Worm (Caenorhabditis elegans): Measurements from ENCODE around the gene F38G1.3.

Gene F38G1.3

ce11 chrX:489635-490105 lies 13.3 kb downstream of the F38G1.3 start, which contains the start of gene egl-17 (continued):
- TF ChIP-seq sox-4 (tag; optimal IDR thresholded peaks at IDR 0.05): peak; percentile 93
- peak; percentile 92 for TF ChIP-seq pat-9 (tag; optimal IDR thresholded peaks at IDR 0.05)
- peak; percentile 78 for TF ChIP-seq ceh-48 (tag; optimal IDR thresholded peaks at IDR 0.05)
- peak; percentile 92 for TF ChIP-seq fkh-6 (tag; optimal IDR thresholded peaks at IDR 0.05)
- TF ChIP-seq ceh-14 (tag; optimal IDR thresholded peaks at IDR 0.05): peak; percentile 93
- peak; percentile 96 for TF ChIP-seq rnt-1 (tag; optimal IDR thresholded peaks at IDR 0.05)
- no peak for TF ChIP-seq ama-1 (optimal IDR thresholded peaks at IDR 0.05)
- TF ChIP-seq elt-2 (tag; optimal IDR thresholded peaks at IDR 0.05): peak; percentile 94
- peak; percentile 87 for TF ChIP-seq ahr-1 (tag; optimal IDR thresholded peaks at IDR 0.05)
- peak; percentile 77 for TF ChIP-seq hlh-13 (GFP tag; optimal IDR thresholded peaks at IDR 0.05)
- TF ChIP-seq pag-3 (tag; optimal IDR thresholded peaks at IDR 0.05; ENCODE audit: borderline replicate concordance): peak; percentile 75
- peak; percentile 73 for TF ChIP-seq odd-2 (tag; optimal IDR thresholded peaks at IDR 0.05)
- TF ChIP-seq ceh-18 (tag; optimal IDR thresholded peaks at IDR 0.05): peak; percentile 87
- TF ChIP-seq C38D4.7 (GFP tag; optimal IDR thresholded peaks at IDR 0.05): peak; percentile 92
- TF ChIP-seq syd-9 (tag; optimal IDR thresholded peaks at IDR 0.05): peak; percentile 91
- TF ChIP-seq ceh-45 (GFP tag; IDR thresholded peaks at IDR 0.05): peak; percentile 89
- peak; percentile 92 for TF ChIP-seq K02D7.2 (tag; optimal IDR thresholded peaks at IDR 0.05)
- TF ChIP-seq ets-4 (tag; optimal IDR thresholded peaks at IDR 0.05): peak; percentile 76
- peak; percentile 96 for TF ChIP-seq dmd-4 (tag; optimal IDR thresholded peaks at IDR 0.05; ENCODE audit: borderline replicate concordance)
- TF ChIP-seq ceh-6 (GFP tag; optimal IDR thresholded peaks at IDR 0.05): peak; percentile 94
- peak; percentile 94 for TF ChIP-seq ref-2 (tag; optimal IDR thresholded peaks at IDR 0.05)
- peak; percentile 95 for TF ChIP-seq sdc-2 (tag; optimal IDR thresholded peaks at IDR 0.05)
- peak; percentile 83 for TF ChIP-seq ceh-31 (tag; optimal IDR thresholded peaks at IDR 0.05)
- peak; percentile 90 for TF ChIP-seq eyg-1 (tag; optimal IDR thresholded peaks at IDR 0.05)
- peak; percentile 89 for TF ChIP-seq lim-6 (tag; optimal IDR thresholded peaks at IDR 0.05)
- peak; percentile 88 for TF ChIP-seq tbx-2 (tag; optimal IDR thresholded peaks at IDR 0.05)
- TF ChIP-seq che-1 (tag; optimal IDR thresholded peaks at IDR 0.05): peak; percentile 94
- peak; percentile 48 for TF ChIP-seq ceh-9 (tag; optimal IDR thresholded peaks at IDR 0.05)
- peak; percentile 81 for TF ChIP-seq K09A11.1 (tag; optimal IDR thresholded peaks at IDR 0.05; ENCODE audit: insufficient read depth)
- no peak for TF ChIP-seq pros-1 (tag; optimal IDR thresholded peaks at IDR 0.05)
- TF ChIP-seq gmeb-2 (tag; optimal IDR thresholded peaks at IDR 0.05): peak; percentile 91
- TF ChIP-seq hlh-6 (tag; optimal IDR thresholded peaks at IDR 0.05): peak; percentile 92
- TF ChIP-seq unc-3 (GFP tag; conservative IDR thresholded peaks at IDR 0.05): peak; percentile 92
- peak; percentile 90 for TF ChIP-seq unc-3 (tag; optimal IDR thresholded peaks at IDR 0.05)
- peak; percentile 90 for TF ChIP-seq pha-2 (tag; optimal IDR thresholded peaks at IDR 0.05)
- peak; percentile 89 for TF ChIP-seq mec-3 (tag; optimal IDR thresholded peaks at IDR 0.05; ENCODE audit: borderline replicate concordance)
- TF ChIP-seq dve-1 (tag; optimal IDR thresholded peaks at IDR 0.05): peak; percentile 84
- TF ChIP-seq unc-42 (tag; optimal IDR thresholded peaks at IDR 0.05): peak; percentile 64
- peak; percentile 91 for TF ChIP-seq T23F11.4 (GFP tag; optimal IDR thresholded peaks at IDR 0.05)
- peak; percentile 86 for TF ChIP-seq Y22D7AL.16 (tag; optimal IDR thresholded peaks at IDR 0.05)
- TF ChIP-seq ceh-2 (tag; optimal IDR thresholded peaks at IDR 0.05): peak; percentile 87
- TF ChIP-seq hlh-30 (tag; optimal IDR thresholded peaks at IDR 0.05; ENCODE audit: insufficient read depth): peak; percentile 91
- peak; percentile 85 for TF ChIP-seq lin-11 (tag; optimal IDR thresholded peaks at IDR 0.05)
- TF ChIP-seq fax-1 (tag; optimal IDR thresholded peaks at IDR 0.05): peak; percentile 89
- peak; percentile 92 for TF ChIP-seq elt-4 (tag; optimal IDR thresholded peaks at IDR 0.05)
- TF ChIP-seq nfya-1 (tag; optimal IDR thresholded peaks at IDR 0.05): peak; percentile 72
- TF ChIP-seq pha-4 (tag; optimal IDR thresholded peaks at IDR 0.05): no peak
- TF ChIP-seq tbx-7 (tag; optimal IDR thresholded peaks at IDR 0.05): peak; percentile 5
- peak; percentile 86 for TF ChIP-seq sox-2 (GFP tag; IDR thresholded peaks at IDR 0.05)
- TF ChIP-seq ttx-3 (tag; optimal IDR thresholded peaks at IDR 0.05): peak; percentile 90
- TF ChIP-seq ceh-22 (tag; optimal IDR thresholded peaks at IDR 0.05): no peak
